Worm (Caenorhabditis elegans) whole organism, L2 larva: ENCODE data around the gene mrpl-48.
A peak's percentile ranks its signal among the peaks of the same experiment; 100 is the strongest.

ENCODE experiments used
- R02D3.7 ChIP-seq: fragments of 150-350 bp; optimal IDR thresholded peaks from 2 replicates; lab custom pipeline; 2014; ENCODE audit warnings: missing biosample characterization, missing genetic modification characterization
- Y55F3AM.14 ChIP-seq: fragments of 200-800 bp; sonication (Bioruptor generic); optimal IDR thresholded peaks from 2 replicates; lab custom pipeline; 2018; ENCODE audit warnings: mild to moderate bottlenecking, missing genetic modification characterization, missing compliant biosample characterization
- ZK546.5 ChIP-seq: sonication (generic microtip); optimal IDR thresholded peaks from 2 replicates; lab custom pipeline; 2017; ENCODE audit warnings: missing biosample characterization, missing genetic modification characterization
- aly-2 ChIP-seq: fragments of 150-350 bp; optimal IDR thresholded peaks from 2 replicates; lab custom pipeline; 2014; ENCODE audit warnings: missing biosample characterization, missing genetic modification characterization
- ama-1 ChIP-seq: fragments of 150-350 bp; optimal IDR thresholded peaks from 2 replicates; lab custom pipeline; 2018; ENCODE audit warnings: inconsistent platforms
- ceh-16 ChIP-seq: fragments of 150-350 bp; optimal IDR thresholded peaks from 2 replicates; lab custom pipeline; 2014; ENCODE audit warnings: missing biosample characterization, missing genetic modification characterization
- ceh-82 ChIP-seq: fragments of 150-350 bp; optimal IDR thresholded peaks from 2 replicates; lab custom pipeline; 2014; ENCODE audit warnings: missing biosample characterization, missing genetic modification characterization
- dmd-4 ChIP-seq: sonication (generic microtip); optimal IDR thresholded peaks from 2 replicates; lab custom pipeline; 2017; ENCODE audit warnings: missing biosample characterization, missing genetic modification characterization
- fos-1 ChIP-seq: fragments of 150-350 bp; optimal IDR thresholded peaks from 2 replicates; lab custom pipeline; 2014; ENCODE audit warnings: missing biosample characterization, missing genetic modification characterization
- gmeb-1 ChIP-seq: fragments of 150-350 bp; optimal IDR thresholded peaks from 2 replicates; lab custom pipeline; 2014; ENCODE audit warnings: missing biosample characterization, missing genetic modification characterization
- lin-11 ChIP-seq: fragments of 150-350 bp; sonication (generic microtip); optimal IDR thresholded peaks from 2 replicates; lab custom pipeline; 2014; ENCODE audit warnings: missing biosample characterization, missing genetic modification characterization, inconsistent platforms, mixed read lengths
- lin-13 ChIP-seq: fragments of 150-350 bp; optimal IDR thresholded peaks from 2 replicates; lab custom pipeline; 2014; ENCODE audit warnings: missing biosample characterization, missing genetic modification reagents, missing genetic modification characterization
- lsy-2 ChIP-seq, 2 experiments: fragments of 150-350 bp in 1 of 2; sonication (generic microtip) in 1 of 2; optimal IDR thresholded peaks; 2 replicates each; lab custom pipeline; 2014 to 2017; ENCODE audit warnings: missing biosample characterization in 2 of 2, missing genetic modification characterization in 2 of 2
- mab-5 ChIP-seq: fragments of 150-350 bp; optimal IDR thresholded peaks from 2 replicates; lab custom pipeline; 2014; ENCODE audit warnings: missing biosample characterization, missing genetic modification characterization
- nhr-10 ChIP-seq: sonication (generic microtip); optimal IDR thresholded peaks from 2 replicates; lab custom pipeline; 2017; ENCODE audit warnings: missing biosample characterization, missing genetic modification characterization
- nhr-129 ChIP-seq: fragments of 150-350 bp; optimal IDR thresholded peaks from 2 replicates; lab custom pipeline; 2014; ENCODE audit warnings: missing biosample characterization, missing genetic modification characterization
- nhr-23 ChIP-seq: fragments of 150-350 bp; optimal IDR thresholded peaks from 2 replicates; lab custom pipeline; 2014; ENCODE audit warnings: missing biosample characterization, missing genetic modification reagents, missing genetic modification characterization
- nhr-6 ChIP-seq: fragments of 150-350 bp; optimal IDR thresholded peaks from 2 replicates; lab custom pipeline; 2014; ENCODE audit warnings: missing biosample characterization, missing genetic modification characterization
- sma-9 ChIP-seq, 2 experiments: fragments of 150-350 bp in 1 of 2; sonication (generic microtip) in 1 of 2; optimal IDR thresholded peaks; 2 replicates each; lab custom pipeline; 2014 to 2016; ENCODE audit warnings: missing genetic modification characterization in 2 of 2, mild to moderate bottlenecking in 1 of 2, missing biosample characterization in 1 of 2, missing compliant biosample characterization in 1 of 2, missing genetic modification reagents in 1 of 2, moderate library complexity in 1 of 2
- snpc-4 ChIP-seq: fragments of 150-350 bp; optimal IDR thresholded peaks from 2 replicates; lab custom pipeline; 2014; ENCODE audit warnings: missing biosample characterization, missing genetic modification characterization
- unc-39 ChIP-seq: fragments of 150-350 bp; optimal IDR thresholded peaks from 2 replicates; lab custom pipeline; 2014; ENCODE audit warnings: missing biosample characterization, missing genetic modification characterization
- unc-55 ChIP-seq: fragments of 150-350 bp; sonication (generic microtip); optimal IDR thresholded peaks from 3 replicates; lab custom pipeline; 2014; ENCODE audit warnings: missing biosample characterization, missing genetic modification reagents, missing genetic modification characterization
- zag-1 ChIP-seq: fragments of 150-350 bp; optimal IDR thresholded peaks from 2 replicates; lab custom pipeline; 2014; ENCODE audit warnings: missing biosample characterization, missing genetic modification characterization
- ztf-1 ChIP-seq: fragments of 200-800 bp; sonication (Bioruptor generic); conservative IDR thresholded peaks from 2 replicates; pipeline ENCODE4 v1.3.6; 2022; ENCODE audit warnings: missing genetic modification characterization, missing compliant biosample characterization
- ztf-4 ChIP-seq: fragments of 150-350 bp; optimal IDR thresholded peaks from 2 replicates; lab custom pipeline; 2014; ENCODE audit warnings: missing biosample characterization, missing genetic modification characterization

Gene mrpl-48

DNA sequence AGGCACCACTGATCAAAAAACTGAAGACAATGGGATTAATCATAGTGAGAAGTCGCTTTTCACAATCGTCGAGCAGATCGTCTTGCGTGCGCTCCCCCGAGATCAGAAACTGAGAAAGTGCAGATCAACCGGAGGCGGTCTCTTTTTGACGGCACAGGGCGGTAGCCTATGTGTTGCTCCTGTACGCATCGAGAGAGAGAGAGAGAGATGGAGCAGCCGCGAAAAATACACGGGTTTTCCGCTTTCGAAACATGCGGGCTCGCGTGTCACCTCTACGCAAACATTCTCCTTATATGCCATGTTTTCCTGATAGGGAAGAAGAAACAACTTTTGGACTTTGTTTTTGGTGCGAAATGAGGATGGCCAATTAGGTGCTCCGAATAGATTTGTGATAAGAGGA lies 19.6 kb downstream of the mrpl-48 start, which contains the start of gene lrpc-1:
TSS of gene lrpc-1 (minus strand) at position 101 of the 400 bp plus-strand sequence.
- TF ChIP-seq mab-5 (tag; lab: Kevin White, UChicago) (no peak), ceh-82 (tag; lab: Kevin White, UChicago) (no peak), nhr-6 (tag; lab: Kevin White, UChicago) (no peak), lin-13 (GFP tag; lab: Kevin White, UChicago) (no peak), snpc-4 (no peak), dmd-4 (tag; lab: Kevin White, UChicago) (no peak), gmeb-1 (no peak)

DNA sequence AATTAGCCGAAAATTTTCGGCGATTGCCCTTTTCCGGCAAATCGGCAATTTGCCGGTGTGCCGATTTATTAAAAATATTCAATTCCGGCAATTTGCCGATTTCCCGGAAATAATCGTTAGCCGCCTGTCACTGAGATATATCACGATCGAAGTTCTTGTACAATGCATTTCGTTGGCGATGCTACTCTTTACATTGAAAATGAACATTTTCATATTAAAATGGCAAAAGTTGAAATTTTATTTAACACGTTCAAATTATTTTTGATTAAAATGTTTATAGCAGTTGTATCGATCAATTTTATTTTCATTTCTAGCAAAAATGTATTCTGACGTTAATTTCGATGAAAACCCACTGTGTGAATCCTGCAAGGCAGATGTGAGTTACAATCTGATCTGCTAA lies 21.2 kb downstream of the mrpl-48 start, which contains the start of gene M03E7.3:
TSS of gene M03E7.3 (plus strand) at position 301 of the 400 bp plus-strand sequence.
- TF ChIP-seq nhr-23 (tag; lab: Kevin White, UChicago) (no peak), lin-11 (tag; lab: Kevin White, UChicago) (no peak)
- TF ChIP-seq, all 48 proteins: peak for 0

ce11 chrV:5617301-5617700 lies 23.8 kb downstream of the mrpl-48 start, which contains the start of gene M03E7.2:
M03E7.2 (plus strand) TSS chrV:5617601.
- TF ChIP-seq ceh-16 (tag; lab: Kevin White, UChicago) (no peak), ama-1 (no peak), zag-1 (tag; lab: Kevin White, UChicago) (no peak), aly-2 (tag; lab: Kevin White, UChicago) (no peak), unc-39 (tag; lab: Kevin White, UChicago) (no peak), unc-55 (no peak)

- TF ChIP-seq nhr-129 (tag; lab: Kevin White, UChicago): no peak
- TF ChIP-seq unc-55: peak; percentile 48
- TF ChIP-seq lsy-2 (tag; optimal IDR thresholded peaks at IDR 0.05; lab: Kevin White, UChicago): peak in 1 of 2 experiments; percentile 73
- no peak for TF ChIP-seq nhr-23 (tag; lab: Kevin White, UChicago)
- TF ChIP-seq ama-1: no peak
- no peak for TF ChIP-seq ZK546.5
Observed at ce11 chrV:5619372-5619771, 25.9 kb downstream of the mrpl-48 start.

- no peak for TF ChIP-seq ama-1
Observed at ce11 chrV:5620040-5620439, 26.5 kb downstream of the mrpl-48 start, which contains the start of gene memb-2. memb-2 (minus strand) TSS chrV:5620140.

- TF ChIP-seq nhr-6 (tag; lab: Kevin White, UChicago) (no peak), mab-5 (tag; lab: Kevin White, UChicago) (no peak), nhr-10 (tag; lab: Kevin White, UChicago) (no peak), R02D3.7 (tag; lab: Kevin White, UChicago) (no peak), zag-1 (tag; lab: Kevin White, UChicago) (no peak), ztf-1 (GFP tag; lab: Robert Waterston, UW) (no peak), Y55F3AM.14 (GFP tag; lab: Kevin White, UChicago) (no peak), fos-1 (tag; lab: Kevin White, UChicago) (no peak)
Observed at ce11 chrV:5621390-5621789, 27.9 kb downstream of the mrpl-48 start, which contains the start of gene M03E7.1. M03E7.1 (plus strand) TSS chrV:5621690.

ce11 chrV:5628014-5628413 lies 34.5 kb downstream of the mrpl-48 start:
- TF ChIP-seq ceh-82 (tag; lab: Kevin White, UChicago): no peak
- TF ChIP-seq mab-5 (tag; lab: Kevin White, UChicago): peak; percentile 4

DNA sequence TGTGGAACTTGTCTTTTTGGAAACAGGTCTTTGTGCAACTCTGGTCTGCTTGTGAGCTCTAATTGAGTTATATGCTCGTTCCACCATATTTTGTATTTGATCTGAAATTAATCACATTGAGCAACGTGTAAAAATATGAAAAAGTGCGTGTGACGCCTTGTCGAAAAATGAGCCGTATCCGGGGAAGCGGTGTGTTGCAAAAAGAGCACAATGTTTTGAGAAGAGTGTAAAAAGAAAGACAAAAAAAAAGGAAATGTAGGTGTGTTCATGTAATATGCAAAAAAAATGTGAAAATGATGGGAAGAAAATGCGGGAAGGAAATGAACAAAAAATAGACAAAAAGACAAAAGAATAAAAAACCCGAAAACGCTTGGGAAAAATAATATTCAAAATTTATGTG lies 37.3 kb downstream of the mrpl-48 start, which contains the start of gene acy-4:
TSS of gene acy-4 (minus strand) at position 101 of the 400 bp plus-strand sequence.
- TF ChIP-seq aly-2 (tag; lab: Kevin White, UChicago): no peak
- TF ChIP-seq unc-55: peak; percentile 9
- TF ChIP-seq ztf-4 (tag; lab: Kevin White, UChicago): no peak
- no peak for TF ChIP-seq sma-9 (GFP tag; optimal IDR thresholded peaks at IDR 0.05; lab: Kevin White, UChicago)
- no peak for TF ChIP-seq sma-9 (tag; optimal IDR thresholded peaks at IDR 0.05; lab: Kevin White, UChicago)
